Fruit fly (Drosophila melanogaster) Kc167 (cell line): ENCODE measurements around the gene CG7031.

ENCODE experiments used
- Myc ChIP-seq: fragments of >200 bp; optimal IDR thresholded peaks from 2 replicates; lab custom pipeline; 2017; ENCODE audit warnings: missing external identifiers
- Sin3A ChIP-seq: fragments of >200 bp; optimal IDR thresholded peaks from 2 replicates; lab custom pipeline; 2018; ENCODE audit warnings: missing external identifiers
- h ChIP-seq: fragments of >200 bp; optimal IDR thresholded peaks from 3 replicates; lab custom pipeline; 2018; ENCODE audit warnings: missing external identifiers
- insv ChIP-seq: fragments of >200 bp; optimal IDR thresholded peaks from 3 replicates; lab custom pipeline; 2018; ENCODE audit warnings: missing external identifiers
- psq ChIP-seq: fragments of >200 bp; optimal IDR thresholded peaks from 2 replicates; lab custom pipeline; 2017; ENCODE audit warnings: missing external identifiers
- ttk ChIP-seq: sonication (Bioruptor generic); optimal IDR thresholded peaks from 2 replicates; lab custom pipeline; 2017; ENCODE audit warnings: missing external identifiers

The CG7031 gene

DNA sequence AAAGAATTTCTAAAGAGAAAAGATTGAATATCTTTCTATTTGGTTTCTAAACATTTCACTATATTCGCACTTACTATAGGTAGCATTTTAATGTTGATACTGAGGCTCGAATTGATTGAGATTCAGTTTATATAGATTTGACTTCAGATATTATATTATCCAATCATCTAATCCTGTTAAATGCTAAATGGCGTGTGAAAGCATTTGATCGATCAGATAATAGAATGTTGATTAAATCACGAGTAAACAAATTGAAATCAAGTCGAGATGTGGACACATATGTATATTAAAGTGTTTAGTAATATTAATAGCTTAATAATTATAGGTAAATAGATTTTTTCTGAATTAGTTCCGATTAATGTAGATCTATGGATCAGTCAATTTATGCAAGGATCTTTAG is 33.2 kb upstream of the CG7031 start, which contains the start of gene CG43094:
CG43094 (minus strand) TSS at position 101 of the 400 bp plus-strand sequence.
- no peak for TF ChIP-seq ttk

DNA sequence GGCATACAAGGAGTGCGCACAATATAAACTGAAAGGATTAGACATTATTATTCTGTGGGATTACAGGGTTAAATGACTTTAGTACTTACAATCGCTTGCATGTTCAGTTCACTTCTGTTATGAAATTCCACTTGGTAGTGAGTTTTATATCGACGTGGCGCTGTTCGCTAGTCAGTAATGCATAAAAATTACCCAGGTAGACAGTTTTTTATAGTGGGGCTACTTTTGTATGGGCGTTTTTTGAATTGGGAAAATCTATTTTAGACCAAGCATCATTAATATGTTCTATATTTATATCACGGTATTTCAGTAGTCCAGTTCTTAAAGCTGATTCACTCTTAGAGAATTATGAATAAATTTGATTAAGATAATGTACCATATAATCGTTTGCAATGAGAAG is 32.4 kb upstream of the CG7031 start, which contains the start of gene CG43095:
CG43095 (minus strand) TSS at position 101 of the 400 bp plus-strand sequence.
- TF ChIP-seq Sin3A (lab: Kevin White, UChicago) (no peak), ttk (no peak), psq (lab: Kevin White, UChicago) (no peak), Myc (no peak), h (lab: Kevin White, UChicago) (no peak), insv (no peak)

DNA sequence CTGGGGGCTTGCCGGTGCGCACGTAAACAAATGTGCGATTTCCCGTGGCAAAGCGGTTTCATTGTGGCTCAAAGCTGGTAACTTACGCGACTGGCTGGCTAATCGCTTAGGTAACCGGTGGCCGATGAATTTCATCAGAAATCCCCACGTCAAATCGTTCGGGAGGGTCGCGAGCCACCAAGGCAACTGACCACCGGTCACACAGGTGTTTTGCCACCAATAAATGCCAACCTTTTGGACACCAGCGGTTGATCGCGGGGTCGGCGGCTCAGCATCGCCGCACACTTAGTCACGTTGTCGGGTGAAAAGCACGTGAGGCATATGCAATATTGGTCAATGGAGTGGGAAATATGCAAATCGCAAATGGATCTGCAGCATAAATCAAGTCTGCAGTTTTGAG is 27.6 kb upstream of the CG7031 start:
- TF ChIP-seq Myc (no peak), insv (no peak), psq (lab: Kevin White, UChicago) (no peak), Sin3A (lab: Kevin White, UChicago) (no peak), ttk (no peak), h (lab: Kevin White, UChicago) (no peak)

DNA sequence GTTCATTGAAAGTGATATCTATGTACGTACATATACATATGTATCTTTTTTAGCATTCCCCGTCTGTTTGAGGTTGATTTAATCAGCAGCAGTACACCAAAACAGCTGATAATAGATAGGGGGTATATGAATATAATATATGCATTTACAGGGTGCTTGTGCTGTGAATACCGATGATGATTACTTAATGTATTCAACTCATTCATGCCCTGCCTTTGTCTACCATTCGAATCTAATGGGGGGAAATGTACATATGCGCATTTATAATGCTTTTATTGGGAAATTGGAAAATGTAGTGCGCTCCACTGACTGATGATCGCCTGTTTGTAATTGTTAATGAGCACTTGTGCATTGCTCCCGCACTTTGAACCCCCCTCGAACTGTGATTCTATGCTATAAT is 24.0 kb upstream of the CG7031 start:
- TF ChIP-seq psq (lab: Kevin White, UChicago): no peak
- TF ChIP-seq Sin3A (lab: Kevin White, UChicago): no peak
- TF ChIP-seq ttk: no peak
- no peak for TF ChIP-seq insv
- TF ChIP-seq Myc: no peak
- TF ChIP-seq h (lab: Kevin White, UChicago): no peak

DNA sequence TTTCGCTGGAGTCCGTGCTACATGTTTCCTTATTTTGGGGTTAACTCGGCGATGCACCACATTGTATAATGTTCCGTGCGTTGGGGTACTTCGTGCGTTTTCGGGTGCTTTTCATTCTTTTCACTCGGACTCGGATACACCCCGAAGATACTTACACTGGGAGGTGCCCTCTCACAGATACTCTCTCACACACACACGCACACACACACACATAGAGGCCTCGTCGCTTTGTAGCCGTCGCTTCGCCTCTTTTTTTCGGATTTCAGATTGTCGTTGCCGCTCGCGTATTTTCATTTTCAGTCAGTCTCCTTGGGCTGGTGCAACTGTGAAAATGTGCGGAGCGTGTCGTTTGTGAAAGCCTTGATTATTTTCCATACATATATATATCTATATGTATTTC is 22.7 kb upstream of the CG7031 start:
- TF ChIP-seq insv: no peak
- TF ChIP-seq Sin3A (lab: Kevin White, UChicago): no peak
- TF ChIP-seq Myc: no peak
- TF ChIP-seq h (lab: Kevin White, UChicago): no peak

DNA sequence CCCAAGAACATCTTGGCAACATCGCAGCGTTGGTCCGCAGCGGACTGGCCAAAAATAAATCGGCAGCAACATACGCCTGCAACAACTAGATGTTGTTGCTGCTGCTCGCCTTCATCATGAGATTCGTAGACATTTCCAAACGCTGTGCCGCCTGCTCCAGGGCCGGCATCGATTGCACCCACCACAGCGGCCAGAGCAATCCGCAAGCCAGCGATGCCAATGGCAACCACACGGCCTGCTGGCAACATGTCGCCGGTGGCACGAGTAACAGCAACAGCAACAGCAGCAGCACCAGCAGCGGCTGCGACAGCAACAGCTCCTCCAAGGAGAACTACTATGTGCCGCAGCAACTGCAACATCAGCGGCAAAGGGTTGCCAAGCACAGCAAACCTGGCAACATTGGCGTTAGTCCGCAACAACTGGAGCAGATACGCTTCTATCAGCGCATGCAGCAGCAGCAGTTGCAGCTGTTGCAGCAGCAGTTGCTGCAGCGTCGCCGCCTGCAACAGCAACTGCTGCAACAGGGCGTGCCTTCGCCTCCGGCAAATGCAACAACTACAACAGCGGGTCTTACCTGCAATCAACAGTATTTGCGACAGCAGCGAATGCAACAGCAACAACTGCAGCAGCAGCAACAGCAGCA is 19.3 kb upstream of the CG7031 start:
- TF ChIP-seq Sin3A (lab: Kevin White, UChicago) (no peak), Myc (no peak), psq (lab: Kevin White, UChicago) (no peak)

DNA sequence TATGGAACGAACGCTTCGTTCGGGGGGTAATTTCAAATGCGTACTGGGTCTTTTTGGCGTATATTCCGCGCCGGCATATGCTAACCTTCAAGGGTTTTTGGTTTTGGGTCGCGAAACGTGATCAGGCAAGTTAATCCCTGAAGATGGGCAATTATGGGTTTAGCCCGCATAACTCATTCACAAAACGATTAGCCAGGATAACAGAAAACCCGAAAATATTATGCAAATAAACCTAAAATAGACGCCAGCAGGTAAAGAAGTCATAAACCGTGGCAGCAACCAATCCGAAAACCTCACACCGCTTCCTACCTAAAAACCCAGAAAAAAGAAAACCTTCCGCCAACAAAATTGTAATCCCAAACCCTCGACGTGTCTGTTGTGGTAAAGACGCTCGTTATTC is 15.0 kb upstream of the CG7031 start:
- TF ChIP-seq ttk (no peak), Myc (no peak), Sin3A (lab: Kevin White, UChicago) (no peak), h (lab: Kevin White, UChicago) (no peak)

DNA sequence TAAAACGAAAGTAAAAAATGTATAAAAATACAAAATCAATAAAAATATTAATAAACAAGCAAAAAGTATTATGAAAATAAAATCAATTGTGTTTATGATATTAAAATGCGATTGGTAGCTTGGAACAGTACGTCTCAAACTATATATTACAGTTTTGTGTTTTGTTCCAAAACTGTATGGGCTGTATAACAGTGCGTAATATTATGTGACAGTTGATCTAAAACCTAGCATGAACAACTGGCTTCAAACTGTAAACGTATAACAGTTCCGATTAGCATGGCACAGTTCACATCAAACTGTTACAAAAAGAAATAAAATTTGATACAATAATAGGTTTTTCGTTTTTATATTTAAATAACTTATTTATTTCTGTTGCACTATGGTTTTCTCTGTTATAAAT is 10.1 kb upstream of the CG7031 start:
- no peak for TF ChIP-seq Myc
- TF ChIP-seq psq (lab: Kevin White, UChicago): no peak
- TF ChIP-seq h (lab: Kevin White, UChicago): no peak
- no peak for TF ChIP-seq ttk
- TF ChIP-seq Sin3A (lab: Kevin White, UChicago): no peak
- no peak for TF ChIP-seq insv

DNA sequence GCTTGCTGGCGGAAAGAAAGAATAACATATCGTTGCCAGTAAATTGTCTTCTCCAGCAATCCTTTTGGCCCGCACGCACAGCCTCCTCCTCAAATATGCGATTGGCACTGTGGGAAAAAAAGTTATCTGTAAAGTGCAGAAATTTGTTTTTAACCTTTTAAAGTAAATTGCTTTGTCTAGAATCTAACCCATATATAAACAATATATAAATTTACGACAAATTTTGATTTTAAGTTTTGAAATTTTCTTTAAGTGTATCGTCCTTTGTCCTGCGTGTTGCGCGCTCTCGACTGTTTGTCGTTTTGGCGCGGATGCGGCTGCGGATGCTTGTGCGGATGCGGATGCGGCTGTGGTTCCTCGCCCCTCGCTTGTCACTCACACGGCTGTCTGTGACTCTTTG is 3.0 kb downstream of the CG7031 start:
- TF ChIP-seq ttk (no peak), Myc (no peak), psq (lab: Kevin White, UChicago) (no peak), Sin3A (lab: Kevin White, UChicago) (no peak), h (lab: Kevin White, UChicago) (no peak), insv (no peak)

DNA sequence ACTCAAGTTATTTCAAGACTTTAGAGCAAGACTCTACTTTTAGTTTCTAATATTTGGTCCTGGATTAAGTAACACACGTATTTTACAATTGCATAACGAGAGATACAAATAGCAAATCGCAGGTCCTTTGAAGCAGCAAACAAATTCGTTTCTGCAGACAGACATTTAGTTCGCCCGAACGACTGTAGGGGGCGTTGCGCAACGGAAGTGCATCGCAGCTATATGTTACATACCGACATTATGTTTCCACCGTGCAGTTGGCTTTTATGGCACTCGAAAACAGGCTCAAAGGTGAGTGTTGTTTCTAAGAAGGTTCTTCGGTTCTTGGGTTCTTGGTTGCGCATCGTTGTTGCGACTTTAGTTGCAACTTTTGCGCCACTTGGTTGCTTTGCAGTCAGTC is 6.2 kb downstream of the CG7031 start:
- TF ChIP-seq h (lab: Kevin White, UChicago): no peak
- no peak for TF ChIP-seq insv
- no peak for TF ChIP-seq Myc
- no peak for TF ChIP-seq Sin3A (lab: Kevin White, UChicago)
- no peak for TF ChIP-seq ttk
- TF ChIP-seq psq (lab: Kevin White, UChicago): no peak

DNA sequence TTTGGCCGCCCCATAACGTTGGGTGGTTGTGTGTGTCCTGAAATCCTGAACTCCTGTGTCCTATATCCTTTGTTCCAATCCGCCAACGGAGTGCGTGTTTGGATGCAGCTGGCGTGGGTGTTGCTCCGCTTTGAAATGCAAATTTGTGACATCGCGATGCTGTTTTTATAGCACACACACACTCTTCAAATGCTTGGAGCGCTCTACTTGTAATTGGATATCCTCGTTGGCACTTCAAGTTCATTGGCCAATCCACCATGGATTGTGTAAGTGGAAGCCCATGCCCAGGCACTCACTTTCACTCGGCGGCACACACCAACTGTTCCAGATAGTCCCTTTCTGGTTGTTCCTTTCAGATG is 12.0 kb downstream of the CG7031 start, which contains the start of gene CG13840:
CG13840 (minus strand) TSS at position 101 of the 359 bp plus-strand sequence.
- TF ChIP-seq Sin3A (lab: Kevin White, UChicago): no peak
- no peak for TF ChIP-seq Myc
- no peak for TF ChIP-seq h (lab: Kevin White, UChicago)
- no peak for TF ChIP-seq ttk
- TF ChIP-seq psq (lab: Kevin White, UChicago): no peak
- no peak for TF ChIP-seq insv

DNA sequence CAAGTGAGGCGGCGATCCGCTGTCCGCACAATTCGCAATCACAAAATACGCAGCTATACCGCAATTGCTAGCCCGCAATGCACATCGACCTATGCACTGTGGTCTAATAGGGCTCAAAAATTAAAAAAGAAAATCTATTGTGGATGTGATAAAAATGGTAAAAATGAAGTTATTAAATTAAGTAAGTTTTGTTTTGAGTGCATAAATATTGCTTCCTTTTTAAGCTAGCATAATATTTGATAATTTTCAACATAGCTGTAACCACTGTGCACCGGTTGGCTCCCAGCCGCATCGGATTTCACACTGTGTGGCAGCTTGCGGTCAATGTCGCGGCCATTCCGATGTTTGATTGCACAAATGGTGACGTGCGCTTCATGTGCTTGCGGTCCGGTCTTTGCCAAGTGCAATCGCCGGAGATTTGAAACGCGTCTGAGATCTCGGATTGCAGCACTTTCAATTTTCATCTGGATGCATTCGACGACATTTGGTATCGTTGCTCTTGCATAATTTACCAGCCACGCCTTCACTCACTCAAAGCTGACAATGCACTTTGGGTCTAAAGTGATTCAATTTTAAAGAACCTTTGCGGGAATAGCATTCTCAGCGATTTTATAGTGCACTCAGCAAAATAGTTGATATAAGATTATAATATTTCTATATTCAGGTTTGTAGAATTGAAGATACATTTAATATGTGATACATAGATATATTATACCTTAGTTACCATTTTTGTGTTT is 12.5 kb downstream of the CG7031 start:
- no peak for TF ChIP-seq h (lab: Kevin White, UChicago)
- TF ChIP-seq Myc: no peak
- no peak for TF ChIP-seq insv
- TF ChIP-seq psq (lab: Kevin White, UChicago): no peak
- no peak for TF ChIP-seq Sin3A (lab: Kevin White, UChicago)
- no peak for TF ChIP-seq ttk

DNA sequence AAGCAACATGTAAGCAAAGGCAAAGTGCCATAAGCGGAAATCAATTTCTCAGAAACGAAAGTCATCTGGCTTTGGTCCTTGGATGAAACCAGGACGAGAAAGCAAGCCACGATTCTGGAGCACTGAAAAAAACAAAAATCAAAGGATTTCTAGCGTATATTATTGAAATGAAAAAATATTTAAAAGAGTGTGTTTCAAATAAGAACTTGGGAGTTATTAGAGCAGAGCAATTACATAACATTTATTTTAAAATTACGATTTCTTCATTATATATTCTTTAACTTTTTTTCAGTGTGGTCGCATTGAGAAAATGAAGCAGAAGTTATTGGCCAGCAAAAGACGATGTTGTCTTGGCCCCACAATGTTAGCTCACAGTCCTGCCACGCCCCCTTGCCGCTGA is 18.6 kb downstream of the CG7031 start:
- no peak for TF ChIP-seq h (lab: Kevin White, UChicago)
- TF ChIP-seq psq (lab: Kevin White, UChicago): no peak
- TF ChIP-seq ttk: no peak
- no peak for TF ChIP-seq Sin3A (lab: Kevin White, UChicago)
- no peak for TF ChIP-seq Myc
- no peak for TF ChIP-seq insv
